Fruit fly (Drosophila melanogaster) whole organism, embryonic: ENCODE measurements around the gene glob3.

Experiments used
- CG10321 ChIP-seq: fragments of 200-800 bp; sonication (Bioruptor generic); IDR thresholded peaks from 2 replicates; pipeline ENCODE4 v1.3.6; 2022; ENCODE audit warnings: missing biosample characterization, missing genetic modification characterization
- CG10565 ChIP-seq: fragments of 200-800 bp; sonication (Bioruptor generic); optimal IDR thresholded peaks from 3 replicates; lab custom pipeline; 2016; ENCODE audit warnings: missing biosample characterization, mild to moderate bottlenecking, missing genetic modification characterization
- CG11398 ChIP-seq: fragments of 200-800 bp; sonication (Bioruptor generic); optimal IDR thresholded peaks from 2 replicates; lab custom pipeline; 2016; ENCODE audit warnings: missing biosample characterization, missing genetic modification characterization
- CG13296 ChIP-seq: fragments of 200-800 bp; sonication (Bioruptor generic); optimal IDR thresholded peaks from 3 replicates; lab custom pipeline; 2018; ENCODE audit warnings: missing biosample characterization, mild to moderate bottlenecking, missing genetic modification characterization
- CG14710 ChIP-seq: fragments of 200-800 bp; sonication (Bioruptor generic); optimal IDR thresholded peaks from 3 replicates; lab custom pipeline; 2019; ENCODE audit warnings: missing biosample characterization, mild to moderate bottlenecking, missing genetic modification characterization, moderate library complexity
- CG1529 ChIP-seq: fragments of 200-800 bp; sonication (Bioruptor generic); optimal IDR thresholded peaks from 3 replicates; lab custom pipeline; 2018; ENCODE audit warnings: missing biosample characterization, missing genetic modification characterization
- CG15601 ChIP-seq: fragments of 200-800 bp; sonication (Bioruptor generic); optimal IDR thresholded peaks from 3 replicates; lab custom pipeline; 2019; ENCODE audit warnings: missing biosample characterization, mild to moderate bottlenecking, missing genetic modification characterization, moderate library complexity
- CG1832 ChIP-seq: fragments of 200-800 bp; sonication (Bioruptor generic); optimal IDR thresholded peaks from 2 replicates; lab custom pipeline; 2017; ENCODE audit warnings: missing biosample characterization, mild to moderate bottlenecking, missing genetic modification characterization, inconsistent platforms
- CG2199 ChIP-seq: fragments of 200-800 bp; sonication (Bioruptor generic); IDR thresholded peaks from 3 replicates; pipeline ENCODE4 v1.3.6; 2022; ENCODE audit warnings: missing biosample characterization, missing genetic modification characterization
- CG3065 ChIP-seq: fragments of 200-800 bp; sonication (Bioruptor generic); optimal IDR thresholded peaks from 2 replicates; lab custom pipeline; 2016; ENCODE audit warnings: missing biosample characterization, missing genetic modification characterization
- CG34376 ChIP-seq: fragments of 200-800 bp; sonication (Bioruptor generic); optimal IDR thresholded peaks from 2 replicates; lab custom pipeline; 2018; ENCODE audit warnings: missing biosample characterization, mild to moderate bottlenecking, missing genetic modification characterization
- CG6791 ChIP-seq: fragments of 200-800 bp; sonication (Bioruptor generic); IDR thresholded peaks from 3 replicates; pipeline ENCODE4 v1.3.6; 2022; ENCODE audit warnings: missing biosample characterization, missing genetic modification characterization; ENCODE audit not compliant: partially characterized antibody
- CG7357 ChIP-seq: fragments of 200-800 bp; sonication (Bioruptor generic); IDR thresholded peaks from 3 replicates; pipeline ENCODE4 v1.3.6; 2022; ENCODE audit warnings: missing biosample characterization, missing genetic modification characterization
- CG9932 ChIP-seq: fragments of 200-800 bp; sonication (Bioruptor generic); IDR thresholded peaks from 2 replicates; pipeline ENCODE4 v1.3.6; 2022; ENCODE audit warnings: missing biosample characterization, missing genetic modification characterization
- CrebB ChIP-seq: fragments of 200-800 bp; sonication (Bioruptor generic); optimal IDR thresholded peaks from 3 replicates; lab custom pipeline; 2018; ENCODE audit warnings: missing biosample characterization, mild to moderate bottlenecking, missing genetic modification characterization
- Doc3 ChIP-seq: fragments of 200-800 bp; sonication (Bioruptor generic); IDR thresholded peaks from 3 replicates; pipeline ENCODE4 v1.3.6; 2022; ENCODE audit warnings: missing biosample characterization, missing genetic modification characterization; ENCODE audit not compliant: partially characterized antibody
- Drgx ChIP-seq: fragments of 200-800 bp; sonication (Bioruptor generic); IDR thresholded peaks from 2 replicates; pipeline ENCODE4 v1.3.6; 2022; ENCODE audit warnings: missing biosample characterization, missing genetic modification characterization
- Med ChIP-seq: fragments of 200-800 bp; sonication (Bioruptor generic); peaks from one replicate; lab custom pipeline; 2016; ENCODE audit warnings: missing biosample characterization, missing genetic modification characterization, mild to moderate bottlenecking, inconsistent platforms, moderate library complexity
- Mrtf ChIP-seq: fragments of 200-800 bp; sonication (Bioruptor generic); IDR thresholded peaks from 3 replicates; pipeline ENCODE4 v1.3.6; 2022; ENCODE audit warnings: missing biosample characterization, missing genetic modification characterization
- Nf-YB ChIP-seq: fragments of 200-800 bp; sonication (Bioruptor generic); optimal IDR thresholded peaks from 3 replicates; lab custom pipeline; 2019; ENCODE audit warnings: missing biosample characterization, mild to moderate bottlenecking, missing genetic modification characterization, moderate library complexity
- Pdp1 ChIP-seq, 2 experiments: fragments of 200-800 bp; sonication (Bioruptor generic); optimal IDR thresholded peaks; 3 replicates each; lab custom pipeline; 2016; ENCODE audit warnings: missing biosample characterization in 2 of 2, missing genetic modification characterization in 2 of 2, mild to moderate bottlenecking in 1 of 2, moderate library complexity in 1 of 2
- Side ChIP-seq: fragments of 200-800 bp; sonication (Bioruptor generic); optimal IDR thresholded peaks from 2 replicates; lab custom pipeline; 2016; ENCODE audit warnings: missing biosample characterization, missing genetic modification characterization
- ap ChIP-seq: fragments of 200-800 bp; sonication (Bioruptor generic); IDR thresholded peaks from 2 replicates; pipeline ENCODE4 v1.3.6; 2022; ENCODE audit warnings: missing biosample characterization, missing genetic modification characterization
- bbx ChIP-seq: fragments of 200-800 bp; sonication (Bioruptor generic); IDR thresholded peaks from 2 replicates; pipeline ENCODE4 v1.3.6; 2022; ENCODE audit warnings: missing biosample characterization, missing genetic modification characterization; ENCODE audit not compliant: partially characterized antibody
- chinmo ChIP-seq: fragments of 200-800 bp; sonication (Bioruptor generic); IDR thresholded peaks from 4 replicates; pipeline ENCODE4 v1.3.6; 2022; ENCODE audit warnings: missing biosample characterization, missing genetic modification characterization; ENCODE audit not compliant: partially characterized antibody
- cwo ChIP-seq: fragments of 200-800 bp; sonication (Bioruptor generic); optimal IDR thresholded peaks from 3 replicates; lab custom pipeline; 2017; ENCODE audit warnings: missing biosample characterization, missing genetic modification characterization, mild to moderate bottlenecking, moderate library complexity, missing genetic modification reagents
- dpn ChIP-seq, 2 experiments: fragments of 200-800 bp; sonication (Bioruptor generic); optimal IDR thresholded peaks; 3 replicates each; lab custom pipeline; 2016; ENCODE audit warnings: missing biosample characterization in 2 of 2, missing genetic modification characterization in 2 of 2
- exex ChIP-seq: fragments of 200-800 bp; sonication (Bioruptor generic); optimal IDR thresholded peaks from 4 replicates; lab custom pipeline; 2018; ENCODE audit warnings: missing biosample characterization, mild to moderate bottlenecking, missing genetic modification characterization, moderate library complexity
- grn ChIP-seq: fragments of 200-800 bp; sonication (Bioruptor generic); optimal IDR thresholded peaks from 3 replicates; lab custom pipeline; 2017; ENCODE audit warnings: missing biosample characterization, missing genetic modification characterization
- hbn ChIP-seq: fragments of 200-800 bp; sonication (Bioruptor generic); IDR thresholded peaks from 2 replicates; pipeline ENCODE4 v1.3.6; 2022; ENCODE audit warnings: missing biosample characterization, missing genetic modification characterization; ENCODE audit not compliant: partially characterized antibody
- kni ChIP-seq: fragments of 200-800 bp; sonication (Bioruptor generic); optimal IDR thresholded peaks from 3 replicates; lab custom pipeline; 2017; ENCODE audit warnings: mild to moderate bottlenecking, missing biosample characterization, missing genetic modification reagents, missing genetic modification characterization
- mirr ChIP-seq: fragments of 200-800 bp; sonication (Bioruptor generic); optimal IDR thresholded peaks from 3 replicates; lab custom pipeline; 2018; ENCODE audit warnings: missing biosample characterization, mild to moderate bottlenecking, missing genetic modification characterization
- seq ChIP-seq: fragments of 200-800 bp; sonication (Bioruptor generic); IDR thresholded peaks from 2 replicates; pipeline ENCODE4 v1.3.6; 2022; ENCODE audit warnings: missing biosample characterization, missing genetic modification characterization
- sr ChIP-seq: fragments of 200-800 bp; sonication (Bioruptor generic); IDR thresholded peaks from 3 replicates; pipeline ENCODE4 v1.3.6; 2022; ENCODE audit warnings: missing biosample characterization, missing genetic modification characterization
- sug ChIP-seq: fragments of 200-800 bp; optimal IDR thresholded peaks from 2 replicates; lab custom pipeline; 2019; ENCODE audit warnings: missing biosample characterization, mild to moderate bottlenecking, missing genetic modification characterization, moderate library complexity

The glob3 gene

DNA sequence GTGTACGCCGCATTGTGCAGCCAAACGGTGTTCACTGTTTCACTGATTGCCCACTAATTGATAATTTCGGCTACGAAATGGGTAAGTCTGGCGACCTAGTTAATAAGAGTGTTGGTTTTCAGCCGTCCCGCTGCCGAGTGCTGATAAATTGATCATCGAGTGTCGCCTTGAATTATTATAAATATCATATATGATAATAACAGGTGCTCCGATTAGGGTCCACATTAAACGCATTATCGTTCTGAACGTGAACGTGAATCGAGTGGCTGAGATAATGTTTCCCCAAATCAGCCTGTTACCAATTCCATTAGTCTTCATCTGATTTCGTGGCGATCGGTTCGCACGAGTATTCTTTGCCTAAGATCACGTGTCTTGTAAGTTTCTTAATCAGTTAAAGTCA is 11.4 kb downstream of the glob3 start:
- TF ChIP-seq mirr (GFP tag; lab: Kevin White, UChicago): peak; percentile 75
- peak; percentile 96 for TF ChIP-seq exex (tag; lab: Kevin White, UChicago)
- no peak for TF ChIP-seq ap (GFP tag; lab: Robert Waterston, UW)
- no peak for TF ChIP-seq CG6791 (GFP tag; lab: Robert Waterston, UW)
- TF ChIP-seq Pdp1 (GFP tag; optimal IDR thresholded peaks at IDR 0.05; lab: Kevin White, UChicago): peak in 1 of 2 experiments; percentile 22
- TF ChIP-seq grn (GFP tag; lab: Kevin White, UChicago): peak; percentile 82
- TF ChIP-seq CG34376 (GFP tag; lab: Kevin White, UChicago): peak; percentile 73
- TF ChIP-seq Med (GFP tag; lab: Kevin White, UChicago): peak; percentile 21
- TF ChIP-seq cwo (GFP tag; lab: Kevin White, UChicago): peak; percentile 88
- no peak for TF ChIP-seq CG3065
- TF ChIP-seq sug (tag; lab: Kevin White, UChicago): peak; percentile 74
- TF ChIP-seq chinmo (GFP tag; lab: Robert Waterston, UW): 0 out of 4 replicates have a peak, but pooled peaks have one; percentile 17
- TF ChIP-seq, all 482 proteins: peak for 9

DNA sequence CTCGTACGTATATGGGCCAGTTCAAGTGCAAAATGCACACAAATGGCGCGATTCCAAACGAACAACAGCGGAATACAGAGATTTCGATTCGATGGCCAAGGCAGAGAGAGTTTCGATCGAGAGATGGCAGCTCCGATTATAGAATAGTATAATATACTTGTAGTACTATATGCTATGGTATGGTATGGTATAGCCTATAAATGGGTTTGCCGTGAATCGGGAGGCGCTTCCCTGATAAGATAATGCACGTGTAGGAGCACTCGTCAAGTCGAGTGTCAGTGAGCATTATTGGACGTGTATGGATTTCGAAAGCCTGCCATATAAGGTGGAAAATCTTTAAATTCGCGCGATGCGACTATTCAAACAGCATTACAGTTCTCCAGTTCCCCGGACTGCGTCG is 13.7 kb downstream of the glob3 start:
- peak; percentile 64; the same call in 1 of the 3 replicates for TF ChIP-seq CG2199 (GFP tag; lab: Robert Waterston, UW)
- no peak for TF ChIP-seq CG11398 (GFP tag; lab: Kevin White, UChicago)
- no peak for TF ChIP-seq sug (tag; lab: Kevin White, UChicago)
- no peak for TF ChIP-seq CG1832 (GFP tag; lab: Kevin White, UChicago)
- no peak for TF ChIP-seq Mrtf (GFP tag; lab: Robert Waterston, UW)
- TF ChIP-seq Doc3 (GFP tag; lab: Robert Waterston, UW): no peak
- TF ChIP-seq sr: no peak
- peak; percentile 12 for TF ChIP-seq grn (GFP tag; lab: Kevin White, UChicago)
- TF ChIP-seq CG15601 (tag; lab: Kevin White, UChicago): no peak
- TF ChIP-seq dpn (GFP tag; optimal IDR thresholded peaks at IDR 0.05; lab: Kevin White, UChicago): no peak
- no peak for TF ChIP-seq Side (GFP tag; lab: Kevin White, UChicago)
- no peak for TF ChIP-seq Drgx
- no peak for TF ChIP-seq Nf-YB (GFP tag; lab: Kevin White, UChicago)
- TF ChIP-seq kni: no peak
- no peak for TF ChIP-seq hbn (GFP tag; lab: Robert Waterston, UW)
- no peak for TF ChIP-seq CG9932 (GFP tag; lab: Robert Waterston, UW)

DNA sequence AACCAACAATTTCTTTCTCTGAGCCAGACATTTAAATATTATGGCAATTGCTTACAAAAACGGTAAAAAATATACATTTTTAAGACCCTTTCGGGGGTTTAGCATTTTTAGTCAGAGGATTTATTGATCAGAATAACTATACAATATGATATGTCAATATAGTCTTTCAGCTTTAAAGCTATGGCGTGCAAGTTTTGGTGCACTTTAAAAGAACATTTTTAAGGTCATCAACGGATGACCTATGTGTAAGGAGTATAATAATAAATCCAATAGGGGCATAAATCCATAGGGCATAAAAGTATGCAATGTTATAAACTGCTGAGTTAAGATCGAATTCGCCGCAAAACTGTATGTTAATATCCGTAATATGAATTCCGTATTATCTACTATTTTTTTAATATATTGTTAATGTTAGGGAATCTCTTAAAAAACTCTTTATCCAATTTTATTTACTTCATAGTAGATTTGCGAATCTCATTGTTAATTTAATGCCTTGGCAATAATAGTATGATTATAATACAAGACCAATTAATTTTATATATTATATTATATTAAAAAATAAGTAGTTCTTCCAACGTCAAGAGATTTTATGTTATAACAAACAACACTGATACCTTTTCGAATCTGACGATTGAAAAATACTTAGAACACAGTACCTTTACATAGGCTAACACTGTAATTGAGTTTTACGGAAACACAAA is 16.9 kb downstream of the glob3 start, which contains the start of gene CG14676:
CG14676 (plus strand) TSS at position 651 of the 701 bp plus-strand sequence.
- no peak for TF ChIP-seq CG1529 (GFP tag; lab: Kevin White, UChicago)
- TF ChIP-seq CG13296 (GFP tag; lab: Kevin White, UChicago): no peak
- TF ChIP-seq CG10321 (GFP tag; lab: Robert Waterston, UW): no peak
- TF ChIP-seq seq: no peak
- TF ChIP-seq CG14710 (tag; lab: Kevin White, UChicago): no peak
- no peak for TF ChIP-seq bbx (GFP tag; lab: Robert Waterston, UW)
- TF ChIP-seq CG7357 (GFP tag; lab: Robert Waterston, UW): no peak
- TF ChIP-seq CrebB (tag; lab: Kevin White, UChicago): no peak
- no peak for TF ChIP-seq CG10565 (GFP tag; lab: Kevin White, UChicago)
